Worm (Caenorhabditis elegans) whole organism, young adult: ENCODE measurements around the gene C28D4.5.

Source experiments
- B0035.1 ChIP-seq: sonication (generic microtip); optimal IDR thresholded peaks from 2 replicates; lab custom pipeline; 2016; ENCODE audit warnings: missing genetic modification characterization, mild to moderate bottlenecking, missing compliant biosample characterization, missing genotype, missing genetic modification reagents
- B0336.3 ChIP-seq: fragments of 200-800 bp; sonication (Bioruptor generic); IDR thresholded peaks from 2 replicates; pipeline ENCODE4 v1.3.6; 2022; ENCODE audit warnings: missing genetic modification characterization, missing compliant biosample characterization
- F22D6.2 ChIP-seq: sonication (generic microtip); optimal IDR thresholded peaks from 2 replicates; lab custom pipeline; 2016; ENCODE audit warnings: mild to moderate bottlenecking, missing genetic modification characterization, missing compliant biosample characterization
- F39B2.1 ChIP-seq: fragments of 200-800 bp; sonication (Bioruptor generic); IDR thresholded peaks from 2 replicates; pipeline ENCODE4 v1.3.6; 2022; ENCODE audit warnings: missing genetic modification reagents, missing genetic modification characterization, missing compliant biosample characterization
- F49E8.2 ChIP-seq: sonication (generic microtip); optimal IDR thresholded peaks from 3 replicates; lab custom pipeline; 2017; ENCODE audit warnings: missing genetic modification characterization, mild to moderate bottlenecking, missing compliant biosample characterization, antibody characterized with exemption, moderate library complexity; ENCODE audit not compliant: insufficient read depth
- F57A8.1 ChIP-seq: fragments of 200-800 bp; sonication (Bioruptor generic); optimal IDR thresholded peaks from 2 replicates; lab custom pipeline; 2018; ENCODE audit warnings: mild to moderate bottlenecking, missing genetic modification characterization, moderate library complexity, missing compliant biosample characterization
- Y56A3A.18 ChIP-seq: fragments of 200-800 bp; sonication (Bioruptor generic); IDR thresholded peaks from 2 replicates; pipeline ENCODE4 v1.3.6; 2022; ENCODE audit warnings: missing genetic modification reagents, missing genetic modification characterization, missing compliant biosample characterization
- akir-1 ChIP-seq: fragments of 200-800 bp; sonication (Bioruptor generic); optimal IDR thresholded peaks from 2 replicates; lab custom pipeline; 2018; ENCODE audit warnings: mild to moderate bottlenecking, missing genetic modification characterization, moderate library complexity, missing compliant biosample characterization
- atf-7 ChIP-seq: sonication (generic microtip); optimal IDR thresholded peaks from 2 replicates; lab custom pipeline; 2017; ENCODE audit warnings: mild to moderate bottlenecking, missing genetic modification characterization, missing compliant biosample characterization
- cebp-1 ChIP-seq, 2 experiments: fragments of 200-800 bp in 1 of 2; sonication (Bioruptor generic) in 1 of 2; sonication (generic microtip) in 1 of 2; IDR thresholded peaks in 1 of 2; optimal IDR thresholded peaks in 1 of 2; 2 replicates each; pipeline versions ENCODE4 v1.3.6 to Lab custom; 2017 to 2022; ENCODE audit warnings: missing compliant biosample characterization in 2 of 2, missing genetic modification characterization in 2 of 2, mild to moderate bottlenecking in 1 of 2, missing genetic modification reagents in 1 of 2, moderate library complexity in 1 of 2
- ceh-100 ChIP-seq: fragments of 200-800 bp; sonication (Bioruptor generic); IDR thresholded peaks from 2 replicates; pipeline ENCODE4 v1.3.6; 2022; ENCODE audit warnings: missing genetic modification reagents, missing genetic modification characterization, missing compliant biosample characterization
- ceh-91 ChIP-seq: fragments of 200-800 bp; sonication (Bioruptor generic); IDR thresholded peaks from 2 replicates; pipeline ENCODE4 v1.3.6; 2022; ENCODE audit warnings: missing genetic modification reagents, missing genetic modification characterization, missing compliant biosample characterization
- dox-1 ChIP-seq: fragments of 200-800 bp; sonication (Bioruptor generic); IDR thresholded peaks from 2 replicates; pipeline ENCODE4 v1.3.6; 2022; ENCODE audit warnings: missing genetic modification reagents, missing genetic modification characterization, missing compliant biosample characterization
- dpl-1 ChIP-seq: fragments of 150-350 bp; optimal IDR thresholded peaks from 2 replicates; lab custom pipeline; 2014; ENCODE audit warnings: missing biosample characterization, missing genetic modification reagents, missing genetic modification characterization
- egl-18 ChIP-seq: fragments of 200-800 bp; sonication (Bioruptor generic); IDR thresholded peaks from 2 replicates; pipeline ENCODE4 v1.3.6; 2022; ENCODE audit warnings: missing genetic modification reagents, missing genetic modification characterization, missing compliant biosample characterization
- him-1 ChIP-seq: sonication (generic microtip); optimal IDR thresholded peaks from 2 replicates; lab custom pipeline; 2016; ENCODE audit warnings: missing genotype, missing genetic modification reagents, missing genetic modification characterization, missing compliant biosample characterization
- hmg-1.2 ChIP-seq: fragments of 200-800 bp; sonication (Bioruptor generic); IDR thresholded peaks from 2 replicates; pipeline ENCODE4 v1.3.6; 2022; ENCODE audit warnings: missing genetic modification reagents, missing genetic modification characterization, missing compliant biosample characterization
- lin-26 ChIP-seq: fragments of 200-800 bp; sonication (Bioruptor generic); IDR thresholded peaks from 2 replicates; pipeline ENCODE4 v1.3.6; 2022; ENCODE audit warnings: missing genetic modification reagents, missing genetic modification characterization, missing compliant biosample characterization
- lir-1 ChIP-seq: fragments of 200-800 bp; sonication (Bioruptor generic); conservative IDR thresholded peaks from 2 replicates; pipeline ENCODE4 v1.3.6; 2022; ENCODE audit warnings: missing genetic modification reagents, missing genetic modification characterization, missing compliant biosample characterization
- madf-10 ChIP-seq: sonication (generic microtip); optimal IDR thresholded peaks from 2 replicates; lab custom pipeline; 2016; ENCODE audit warnings: mild to moderate bottlenecking, missing genetic modification characterization, missing compliant biosample characterization
- madf-6 ChIP-seq: fragments of 200-800 bp; sonication (Bioruptor generic); IDR thresholded peaks from 2 replicates; pipeline ENCODE4 v1.3.6; 2022; ENCODE audit warnings: missing genetic modification reagents, missing genetic modification characterization, missing compliant biosample characterization
- mxl-1 ChIP-seq: sonication (generic microtip); optimal IDR thresholded peaks from 2 replicates; lab custom pipeline; 2016; ENCODE audit warnings: missing genetic modification characterization, missing compliant biosample characterization
- nfya-1 ChIP-seq: sonication (generic microtip); optimal IDR thresholded peaks from 2 replicates; lab custom pipeline; 2017; ENCODE audit warnings: antibody characterized with exemption, missing compliant biosample characterization, missing genetic modification characterization, borderline replicate concordance; ENCODE audit not compliant: insufficient read depth
- nfyb-1 ChIP-seq: fragments of 200-800 bp; sonication (Bioruptor generic); IDR thresholded peaks from 2 replicates; pipeline ENCODE4 v1.3.6; 2022; ENCODE audit warnings: missing genetic modification reagents, missing genetic modification characterization, missing compliant biosample characterization
- pbrm-1 ChIP-seq: fragments of 200-800 bp; sonication (Bioruptor generic); IDR thresholded peaks from 2 replicates; pipeline ENCODE4 v1.3.6; 2022; ENCODE audit warnings: missing genetic modification reagents, missing genetic modification characterization, missing compliant biosample characterization
- rcor-1 ChIP-seq: fragments of 200-800 bp; sonication (Bioruptor generic); IDR thresholded peaks from 2 replicates; pipeline ENCODE4 v1.3.6; 2022; ENCODE audit warnings: missing genetic modification reagents, missing genetic modification characterization, missing compliant biosample characterization
- rec-8 ChIP-seq, 2 experiments: sonication (generic microtip); optimal IDR thresholded peaks; 2 replicates each; lab custom pipeline; 2016; ENCODE audit warnings: mild to moderate bottlenecking in 2 of 2, missing genetic modification characterization in 2 of 2, missing genetic modification reagents in 2 of 2, missing genotype in 2 of 2, missing biosample characterization in 1 of 2, missing compliant biosample characterization in 1 of 2, moderate library complexity in 1 of 2
- rpc-1 ChIP-seq, 2 experiments: fragments of 150-350 bp in 1 of 2; sonication (generic microtip) in 1 of 2; optimal IDR thresholded peaks; 2 replicates each; lab custom pipeline; 2014 to 2018; ENCODE audit warnings: missing biosample characterization in 1 of 2, missing genetic modification characterization in 1 of 2, missing genetic modification reagents in 1 of 2, missing genotype in 1 of 2
- snpc-4 ChIP-seq, 5 experiments: fragments of 150-350 bp in 1 of 5; sonication (generic microtip) in 4 of 5; optimal IDR thresholded peaks; 2 replicates each; lab custom pipeline; 2014 to 2018; ENCODE audit warnings: missing genetic modification characterization in 5 of 5, missing biosample characterization in 3 of 5, antibody characterized with exemption in 2 of 5, mild to moderate bottlenecking in 2 of 5, missing compliant biosample characterization in 2 of 5, missing genotype in 2 of 5, moderate library complexity in 2 of 5, missing genetic modification reagents in 1 of 5
- unc-130 ChIP-seq: sonication (generic microtip); optimal IDR thresholded peaks from 2 replicates; lab custom pipeline; 2016; ENCODE audit warnings: missing genetic modification reagents, missing genetic modification characterization, missing compliant biosample characterization
- unc-62 ChIP-seq: fragments of 150-350 bp; optimal IDR thresholded peaks from 2 replicates; lab custom pipeline; 2014; ENCODE audit warnings: missing biosample characterization, missing genetic modification reagents, missing genetic modification characterization
- ztf-28 ChIP-seq: fragments of 200-800 bp; sonication (Bioruptor generic); IDR thresholded peaks from 2 replicates; pipeline ENCODE4 v1.3.6; 2022; ENCODE audit warnings: missing genetic modification reagents, missing genetic modification characterization, missing compliant biosample characterization

C28D4.5 gene

DNA sequence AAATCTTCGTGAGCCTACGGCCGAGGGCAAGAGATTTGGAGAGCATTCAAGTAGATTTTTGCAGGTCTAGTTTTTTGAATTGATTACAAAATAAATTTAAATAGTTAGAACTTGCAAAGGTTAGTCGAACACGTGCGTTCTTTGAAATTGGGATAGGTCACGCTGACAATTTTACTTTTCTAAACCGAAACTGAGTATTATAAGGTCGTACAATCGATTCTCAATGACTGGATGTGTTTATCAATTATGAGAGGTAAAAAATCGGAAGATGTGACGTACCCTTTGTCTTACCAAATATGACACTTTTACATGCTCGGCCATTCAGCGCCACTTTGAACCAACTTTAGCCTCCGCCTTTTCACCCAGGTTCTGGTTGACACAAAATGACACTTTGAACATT is at the start of gene C28D4.5:
Gene C28D4.5 (minus strand): TSS at position 101 of the 400 bp plus-strand sequence.
- TF ChIP-seq rcor-1 (GFP tag; lab: Robert Waterston, UW) (no peak), lir-1 (GFP tag; lab: Robert Waterston, UW) (no peak), hmg-1.2 (GFP tag; lab: Robert Waterston, UW) (no peak), dox-1 (GFP tag; lab: Robert Waterston, UW) (no peak), Y56A3A.18 (GFP tag; lab: Robert Waterston, UW) (no peak), pbrm-1 (GFP tag; lab: Robert Waterston, UW) (no peak), ceh-91 (GFP tag; lab: Robert Waterston, UW) (no peak), unc-130 (no peak), lin-26 (GFP tag; lab: Robert Waterston, UW) (no peak), ceh-100 (GFP tag; lab: Robert Waterston, UW) (no peak), madf-6 (no peak), F22D6.2 (tag; lab: Kevin White, UChicago) (no peak)
- TF ChIP-seq, all 124 proteins: peak for 0

DNA sequence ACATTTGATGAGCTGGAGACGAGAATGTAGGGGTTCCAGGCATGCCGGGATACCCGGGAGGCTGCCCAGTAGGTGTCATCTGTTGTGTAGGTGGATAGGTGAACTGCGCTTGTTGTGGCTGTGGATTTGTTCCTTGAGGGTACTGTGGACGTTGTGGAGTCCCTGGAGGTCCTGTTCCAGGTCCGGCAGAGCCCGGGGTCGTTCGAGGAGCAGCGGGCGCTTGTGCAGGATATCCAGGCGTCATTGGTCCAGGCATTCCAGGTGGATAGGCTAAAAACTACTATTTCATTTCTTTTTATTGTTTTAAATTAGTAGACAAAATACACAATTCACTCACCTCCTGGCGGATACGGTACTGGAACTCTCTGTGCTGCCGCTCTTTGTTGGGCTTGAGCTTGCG is 48.6 kb upstream of the C28D4.5 start:
- TF ChIP-seq F57A8.1 (GFP tag; lab: Kevin White, UChicago) (no peak), B0336.3 (GFP tag; lab: Robert Waterston, UW) (no peak), lin-26 (GFP tag; lab: Robert Waterston, UW) (no peak), dpl-1 (no peak), rpc-1 (optimal IDR thresholded peaks at IDR 0.05; lab: Kevin White, UChicago) (no peak), rpc-1 (tag; optimal IDR thresholded peaks at IDR 0.05; lab: Kevin White, UChicago) (no peak), nfya-1 (tag; lab: Kevin White, UChicago) (no peak), nfyb-1 (no peak), unc-62 (no peak), egl-18 (GFP tag; lab: Robert Waterston, UW) (no peak), F49E8.2 (tag; lab: Kevin White, UChicago) (no peak), him-1 (tag; lab: Kevin White, UChicago) (no peak), rec-8 (tag; optimal IDR thresholded peaks at IDR 0.05; lab: Kevin White, UChicago) (no peak), B0035.1 (no peak)

DNA sequence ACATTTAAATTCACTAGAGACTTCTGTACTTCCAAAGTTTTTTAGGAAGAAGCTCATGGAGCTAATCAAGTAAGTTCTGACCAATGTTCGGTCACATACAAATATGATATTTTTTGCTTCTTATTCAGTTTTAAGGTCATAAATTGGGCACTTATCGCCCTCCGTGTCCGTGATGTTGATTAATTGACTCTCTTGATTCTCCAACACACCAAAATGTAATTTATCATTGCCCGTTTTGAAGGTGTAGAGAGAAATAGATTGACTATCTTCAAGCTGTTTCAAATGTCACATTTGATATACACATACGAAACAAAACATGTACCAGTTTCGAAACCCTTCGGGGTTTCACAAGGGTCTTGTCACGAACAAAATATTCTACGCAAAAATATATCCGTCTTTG is 44.0 kb upstream of the C28D4.5 start:
- TF ChIP-seq madf-10 (no peak), snpc-4 (GFP tag; optimal IDR thresholded peaks at IDR 0.05; lab: Kevin White, UChicago) (no peak), snpc-4 (tag; optimal IDR thresholded peaks at IDR 0.05; lab: Kevin White, UChicago) (no peak), unc-62 (no peak), mxl-1 (tag; lab: Kevin White, UChicago) (no peak), cebp-1 (GFP tag; IDR thresholded peaks at IDR 0.05; lab: Robert Waterston, UW) (no peak), cebp-1 (tag; optimal IDR thresholded peaks at IDR 0.05; lab: Kevin White, UChicago) (no peak), madf-6 (no peak)

DNA sequence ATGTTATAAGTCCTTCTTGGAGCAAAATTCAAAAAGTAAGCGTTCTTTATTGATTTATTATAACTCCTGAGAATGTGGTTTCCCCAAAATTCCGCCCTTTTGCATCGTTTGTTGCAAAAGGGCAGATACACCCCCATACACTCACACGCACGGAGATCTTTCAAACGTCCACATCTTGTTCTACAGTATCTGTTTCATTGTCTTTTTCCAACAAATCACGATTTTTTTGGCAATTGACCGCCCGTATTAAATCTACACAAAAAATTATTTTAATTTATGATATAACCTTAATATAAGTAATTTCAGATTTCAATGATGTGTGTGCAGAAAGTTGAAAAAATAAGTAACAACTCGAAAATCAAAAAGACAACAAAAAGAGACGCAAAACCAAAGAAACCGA is 42.8 kb upstream of the C28D4.5 start, which contains the start of gene T13F2.4:
Gene T13F2.4 (plus strand): TSS at position 301 of the 400 bp plus-strand sequence.
- TF ChIP-seq ztf-28 (GFP tag; lab: Robert Waterston, UW) (no peak), atf-7 (tag; lab: Kevin White, UChicago) (no peak), Y56A3A.18 (GFP tag; lab: Robert Waterston, UW) (no peak), F39B2.1 (GFP tag; lab: Robert Waterston, UW) (no peak), akir-1 (no peak)
- TF ChIP-seq, all 124 proteins: peak for 0
